Worm (Caenorhabditis elegans) whole organism, midembryonic: ENCODE measurements around the gene sft-1.

ENCODE experiments used
- T22C8.4 ChIP-seq: fragments of 200-800 bp; sonication (Bioruptor generic); IDR thresholded peaks from 2 replicates; pipeline ENCODE4 v1.3.6; 2022; ENCODE audit warnings: missing genetic modification characterization, missing compliant biosample characterization
- flt-1 ChIP-seq: fragments of 200-800 bp; sonication (Bioruptor generic); IDR thresholded peaks from 2 replicates; pipeline ENCODE4 v1.3.6; 2022; ENCODE audit warnings: missing genetic modification characterization, missing compliant biosample characterization
- klf-2 ChIP-seq: fragments of 200-800 bp; sonication (Bioruptor generic); conservative IDR thresholded peaks from 2 replicates; pipeline ENCODE4 v1.3.6; 2022; ENCODE audit warnings: missing genetic modification reagents, missing genetic modification characterization, missing compliant biosample characterization
- med-1 ChIP-seq: sonication (generic microtip); optimal IDR thresholded peaks from 2 replicates; lab custom pipeline; 2017; ENCODE audit warnings: missing genetic modification characterization, mild to moderate bottlenecking, missing compliant biosample characterization, antibody characterized with exemption, missing genetic modification reagents; ENCODE audit not compliant: insufficient read depth
- tab-1 ChIP-seq: fragments of 200-800 bp; sonication (Bioruptor generic); IDR thresholded peaks from 2 replicates; pipeline ENCODE4 v1.3.6; 2022; ENCODE audit warnings: missing genetic modification characterization, missing compliant biosample characterization
- ztf-23 ChIP-seq: fragments of 200-800 bp; sonication (Bioruptor generic); IDR thresholded peaks from 2 replicates; pipeline ENCODE4 v1.3.6; 2022; ENCODE audit warnings: missing genetic modification reagents, missing genetic modification characterization, missing compliant biosample characterization

- TF ChIP-seq med-1 (GFP tag; lab: Kevin White, UChicago) (no peak), tab-1 (GFP tag; lab: Robert Waterston, UW) (no peak), flt-1 (no peak), ztf-23 (GFP tag; lab: Robert Waterston, UW) (no peak), klf-2 (GFP tag; lab: Robert Waterston, UW) (no peak), T22C8.4 (GFP tag; lab: Robert Waterston, UW) (no peak)
Observed at ce11 chrIII:3100593-3101270, 14.3 kb downstream of the sft-1 start.
